Fruit fly (Drosophila melanogaster) S2 (cell line): ENCODE data around the gene RanBP3.

Source experiments
- CG8478 ChIP-seq: fragments of >200 bp; optimal IDR thresholded peaks from 2 replicates; lab custom pipeline; 2018
- CTCF ChIP-seq, 2 experiments: fragments of >200 bp; optimal IDR thresholded peaks; 2 replicates each; lab custom pipeline; 2018

DNA sequence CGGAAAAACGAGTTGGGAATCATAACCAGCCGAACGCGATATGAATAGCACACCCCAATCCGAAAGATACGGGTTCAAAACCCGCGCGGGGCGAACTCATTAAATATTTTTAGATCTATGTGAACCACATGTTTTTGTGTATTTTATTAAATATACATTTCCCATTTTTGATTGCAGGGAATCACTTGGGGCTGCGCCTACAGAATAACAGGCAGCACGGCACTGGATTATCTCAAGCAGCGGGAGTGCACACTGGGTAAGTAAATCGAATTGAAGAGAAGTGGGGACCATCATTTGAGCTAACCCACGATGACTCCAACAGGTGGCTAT, 22.2 kb downstream of the RanBP3 start:
- TF ChIP-seq CTCF (optimal IDR thresholded peaks at IDR 0.05; lab: Kevin White, UChicago): no peak
- no peak for TF ChIP-seq CG8478 (lab: Kevin White, UChicago)
